Worm (Caenorhabditis elegans) whole organism, L4/young adult: ENCODE measurements around the gene akap-1.

ENCODE experiments used
- W03F9.2 ChIP-seq: fragments of 150-350 bp; optimal IDR thresholded peaks from 2 replicates; lab custom pipeline; 2014; ENCODE audit warnings: missing biosample characterization, missing genetic modification characterization
- dao-5 ChIP-seq: sonication (generic microtip); optimal IDR thresholded peaks from 2 replicates; lab custom pipeline; 2016; ENCODE audit warnings: missing genotype, missing genetic modification characterization, moderate library complexity, missing compliant biosample characterization
- him-1 ChIP-seq: sonication (generic microtip); optimal IDR thresholded peaks from 2 replicates; lab custom pipeline; 2016; ENCODE audit warnings: missing genotype, missing genetic modification reagents, missing genetic modification characterization, missing compliant biosample characterization

ce11 chrIII:6315515-6315914 is 37.7 kb upstream of the akap-1 start:
- TF ChIP-seq dao-5 (tag; lab: Kevin White, UChicago) (no peak), him-1 (tag; lab: Kevin White, UChicago) (no peak), W03F9.2 (tag; lab: Kevin White, UChicago) (no peak)
